Worm (Caenorhabditis elegans) whole organism, L3 larva: ENCODE data around the gene ZC404.16.

Experiments
- nhr-28 ChIP-seq: fragments of 150-350 bp; optimal IDR thresholded peaks from 2 replicates; lab custom pipeline; 2014; ENCODE audit warnings: missing biosample characterization, missing genetic modification characterization
- sea-2 ChIP-seq: fragments of 150-350 bp; sonication (generic microtip); optimal IDR thresholded peaks from 4 replicates; lab custom pipeline; 2014; ENCODE audit warnings: missing biosample characterization, missing genetic modification reagents, missing genetic modification characterization
- tbx-2 ChIP-seq: sonication (generic microtip); optimal IDR thresholded peaks from 2 replicates; lab custom pipeline; 2016; ENCODE audit warnings: mild to moderate bottlenecking, missing genetic modification characterization, missing compliant biosample characterization
- ztf-11 ChIP-seq: fragments of 150-350 bp; optimal IDR thresholded peaks from 2 replicates; lab custom pipeline; 2014; ENCODE audit warnings: missing biosample characterization, missing genetic modification characterization

DNA sequence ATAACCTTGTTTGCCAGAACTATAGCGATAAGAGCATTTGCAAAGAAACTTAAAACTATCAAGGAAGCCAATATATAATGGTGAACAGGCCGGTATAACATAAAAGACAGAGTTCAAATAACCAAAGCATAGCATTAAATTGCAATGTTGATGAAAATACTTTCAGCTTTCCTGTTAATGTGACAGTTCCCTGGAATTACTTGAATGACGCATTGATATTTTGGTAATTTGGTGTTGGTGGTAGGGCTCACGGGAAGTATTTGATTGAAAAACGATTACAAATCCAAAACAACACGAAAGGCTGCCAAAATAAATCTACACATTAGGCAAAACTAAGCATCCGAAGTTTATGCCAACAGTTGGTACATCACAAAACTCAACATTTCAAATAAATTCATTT lies 35.3 kb upstream of the ZC404.16 start, which contains the start of gene dmsr-16:
- no peak for TF ChIP-seq ztf-11
- TF ChIP-seq tbx-2 (tag; lab: Kevin White, UChicago), result no peak
- TF ChIP-seq sea-2 (GFP tag; lab: Kevin White, UChicago), result no peak
- no peak for TF ChIP-seq nhr-28
